Worm (Caenorhabditis elegans) whole organism, L3 larva: ENCODE results near the gene srh-72.

Experiments
- egl-27 ChIP-seq: sonication (generic microtip); optimal IDR thresholded peaks from 4 replicates; lab custom pipeline; 2017; ENCODE audit warnings: missing biosample characterization, missing genetic modification reagents, missing genetic modification characterization
- egl-5 ChIP-seq: fragments of 150-350 bp; optimal IDR thresholded peaks from 2 replicates; lab custom pipeline; 2017; ENCODE audit warnings: missing biosample characterization, missing genetic modification reagents, missing genetic modification characterization, inconsistent platforms
- elt-1 ChIP-seq: fragments of 150-350 bp; optimal IDR thresholded peaks from 2 replicates; lab custom pipeline; 2014; ENCODE audit warnings: missing biosample characterization, missing genetic modification characterization
- fkh-10 ChIP-seq: sonication (generic microtip); optimal IDR thresholded peaks from 2 replicates; lab custom pipeline; 2017; ENCODE audit warnings: missing biosample characterization, missing genetic modification reagents, missing genetic modification characterization
- lin-15B ChIP-seq: fragments of 150-350 bp; optimal IDR thresholded peaks from 2 replicates; lab custom pipeline; 2014; ENCODE audit warnings: missing biosample characterization, missing genetic modification characterization
- lin-39 ChIP-seq: fragments of 150-350 bp; optimal IDR thresholded peaks from 2 replicates; lab custom pipeline; 2018; ENCODE audit warnings: missing biosample characterization, missing genetic modification reagents, missing genetic modification characterization
- mdl-1 ChIP-seq: fragments of 150-350 bp; optimal IDR thresholded peaks from 2 replicates; lab custom pipeline; 2014; ENCODE audit warnings: missing biosample characterization, missing genetic modification characterization
- nhr-11 ChIP-seq: fragments of 150-350 bp; optimal IDR thresholded peaks from 2 replicates; lab custom pipeline; 2014; ENCODE audit warnings: missing biosample characterization, missing genetic modification characterization
- nhr-25 ChIP-seq: sonication (generic microtip); optimal IDR thresholded peaks from 2 replicates; lab custom pipeline; 2017; ENCODE audit warnings: missing biosample characterization, missing genetic modification characterization
- unc-62 ChIP-seq: fragments of 150-350 bp; sonication (generic microtip); optimal IDR thresholded peaks from 4 replicates; lab custom pipeline; 2014; ENCODE audit warnings: missing biosample characterization, missing genetic modification reagents, missing genetic modification characterization

DNA sequence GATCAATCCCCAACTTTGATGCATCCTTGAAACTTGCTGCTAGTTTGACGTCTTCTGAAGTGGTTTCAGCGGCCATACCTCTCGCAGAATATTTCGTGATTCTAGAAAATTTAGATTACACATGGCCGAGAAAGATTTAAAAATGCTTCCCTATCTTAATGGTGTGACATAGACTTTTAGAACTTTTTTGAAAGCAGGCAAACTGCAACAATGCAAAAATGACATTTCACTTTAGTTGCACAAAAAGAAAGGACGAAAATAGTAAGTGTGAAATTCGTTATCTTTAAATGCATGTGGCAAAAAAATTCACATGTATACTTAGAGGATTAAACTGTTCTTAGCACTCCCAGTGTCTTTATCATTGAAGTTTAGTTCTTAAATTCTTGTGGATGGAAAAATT, 16.8 kb upstream of the srh-72 start, which contains the start of gene ZC204.12:
- no peak for TF ChIP-seq egl-5
- no peak for TF ChIP-seq mdl-1 (tag; lab: Kevin White, UChicago)
- no peak for TF ChIP-seq fkh-10
- TF ChIP-seq nhr-25 = no peak
- TF ChIP-seq nhr-11 (tag; lab: Kevin White, UChicago) = no peak
- no peak for TF ChIP-seq egl-27
- no peak for TF ChIP-seq elt-1 (tag; lab: Kevin White, UChicago)
- no peak for TF ChIP-seq lin-39
- no peak for TF ChIP-seq lin-15B (tag; lab: Kevin White, UChicago)
- no peak for TF ChIP-seq unc-62
